Fruit fly (Drosophila melanogaster) whole organism, prepupa: ENCODE measurements around the gene kon.

Experiments used
- CG10631 ChIP-seq: fragments of 200-800 bp; sonication (Bioruptor generic); optimal IDR thresholded peaks from 2 replicates; lab custom pipeline; 2016; ENCODE audit warnings: missing biosample characterization, missing genetic modification characterization
- CG4318 ChIP-seq: fragments of 200-800 bp; sonication (Bioruptor generic); optimal IDR thresholded peaks from 3 replicates; lab custom pipeline; 2017; ENCODE audit warnings: missing biosample characterization, mild to moderate bottlenecking, missing genetic modification characterization
- CG6792 ChIP-seq: fragments of 200-800 bp; sonication (Bioruptor generic); optimal IDR thresholded peaks from 3 replicates; lab custom pipeline; 2016; ENCODE audit warnings: missing biosample characterization, missing genetic modification characterization
- CG6854 ChIP-seq: fragments of 200-800 bp; sonication (Bioruptor generic); optimal IDR thresholded peaks from 2 replicates; lab custom pipeline; 2017; ENCODE audit warnings: missing biosample characterization, mild to moderate bottlenecking, missing genetic modification characterization
- CG8632 ChIP-seq: fragments of 200-800 bp; sonication (Bioruptor generic); optimal IDR thresholded peaks from 3 replicates; lab custom pipeline; 2016; ENCODE audit warnings: missing biosample characterization, missing genetic modification characterization
- Eip75B ChIP-seq: fragments of 200-800 bp; sonication (Bioruptor generic); optimal IDR thresholded peaks from 3 replicates; lab custom pipeline; 2016; ENCODE audit warnings: missing biosample characterization, missing genetic modification characterization
- Lpt ChIP-seq: fragments of 200-800 bp; sonication (Bioruptor generic); optimal IDR thresholded peaks from 3 replicates; lab custom pipeline; 2016; ENCODE audit warnings: missing biosample characterization, missing genetic modification characterization
- Sox102F ChIP-seq: fragments of 200-800 bp; sonication (Bioruptor generic); optimal IDR thresholded peaks from 2 replicates; lab custom pipeline; 2016; ENCODE audit warnings: missing biosample characterization, mild to moderate bottlenecking, missing genetic modification characterization
- spab ChIP-seq: fragments of 200-800 bp; sonication (Bioruptor generic); optimal IDR thresholded peaks from 2 replicates; lab custom pipeline; 2017; ENCODE audit warnings: missing biosample characterization, mild to moderate bottlenecking, missing genetic modification characterization, missing genetic modification reagents
- topi ChIP-seq: fragments of 200-800 bp; sonication (Bioruptor generic); optimal IDR thresholded peaks from 3 replicates; lab custom pipeline; 2016; ENCODE audit warnings: missing biosample characterization, missing genetic modification characterization

dm6 chr2L:18481064-18481463 is 22.7 kb downstream of the kon start:
- TF ChIP-seq CG6792 (GFP tag; lab: Kevin White, UChicago) (no peak), Lpt (GFP tag; lab: Kevin White, UChicago) (no peak), CG10631 (GFP tag; lab: Kevin White, UChicago) (no peak), Sox102F (GFP tag; lab: Kevin White, UChicago) (no peak), CG6854 (GFP tag; lab: Kevin White, UChicago) (no peak), CG4318 (GFP tag; lab: Kevin White, UChicago) (no peak), Eip75B (no peak), spab (GFP tag; lab: Kevin White, UChicago) (no peak), CG8632 (GFP tag; lab: Kevin White, UChicago) (no peak), topi (GFP tag; lab: Kevin White, UChicago) (no peak)
